Worm (Caenorhabditis elegans) whole organism, L1 larva: Measurements from ENCODE around the gene ZC302.3.
A peak's percentile ranks its signal among the peaks of the same experiment; 100 is the strongest.

Experiments
- C04F5.9 ChIP-seq: sonication (generic microtip); optimal IDR thresholded peaks from 2 replicates; lab custom pipeline; 2016; ENCODE audit warnings: missing genetic modification characterization, missing compliant biosample characterization
- C16A3.4 ChIP-seq: fragments of 150-350 bp; optimal IDR thresholded peaks from 2 replicates; lab custom pipeline; 2014; ENCODE audit warnings: missing biosample characterization, missing genetic modification characterization
- F16B12.6 ChIP-seq: fragments of 150-350 bp; optimal IDR thresholded peaks from 2 replicates; lab custom pipeline; 2014; ENCODE audit warnings: missing biosample characterization, missing genetic modification characterization
- blmp-1 ChIP-seq: fragments of 150-350 bp; optimal IDR thresholded peaks from 2 replicates; lab custom pipeline; 2014; ENCODE audit warnings: missing biosample characterization, missing genetic modification characterization
- ces-1 ChIP-seq: fragments of 150-350 bp; optimal IDR thresholded peaks from 2 replicates; lab custom pipeline; 2014; ENCODE audit warnings: missing biosample characterization, missing genetic modification reagents, missing genetic modification characterization
- dpl-1 ChIP-seq, 3 experiments: fragments of 150-350 bp in 2 of 3; sonication (generic microtip) in 1 of 3; optimal IDR thresholded peaks; 2 replicates each; lab custom pipeline; 2014 to 2017; ENCODE audit warnings: missing biosample characterization in 3 of 3, missing genetic modification characterization in 3 of 3, missing genetic modification reagents in 3 of 3
- efl-1 ChIP-seq, 4 experiments: fragments of 150-350 bp; optimal IDR thresholded peaks in 3 of 4; peaks in 1 of 4; 1 replicate in 1 of 4; 2 replicates in 3 of 4; lab custom pipeline; 2014; ENCODE audit warnings: missing biosample characterization in 2 of 4, missing genetic modification characterization in 2 of 4, missing genetic modification reagents in 2 of 4
- elt-2 ChIP-seq: sonication (generic microtip); optimal IDR thresholded peaks from 2 replicates; lab custom pipeline; 2016; ENCODE audit warnings: missing genetic modification characterization, mild to moderate bottlenecking, inconsistent platforms, missing compliant biosample characterization, missing genetic modification reagents
- fkh-8 ChIP-seq: sonication (generic microtip); optimal IDR thresholded peaks from 2 replicates; lab custom pipeline; 2016; ENCODE audit warnings: mild to moderate bottlenecking, missing genetic modification characterization, missing compliant biosample characterization
- hpl-2 ChIP-seq: fragments of 150-350 bp; optimal IDR thresholded peaks from 2 replicates; lab custom pipeline; 2014; ENCODE audit warnings: missing biosample characterization, missing genetic modification reagents, missing genetic modification characterization
- irx-1 ChIP-seq: sonication (generic microtip); optimal IDR thresholded peaks from 2 replicates; lab custom pipeline; 2016; ENCODE audit warnings: missing genetic modification characterization, missing compliant biosample characterization
- lin-14 ChIP-seq: fragments of 200-800 bp; sonication (Bioruptor generic); optimal IDR thresholded peaks from 2 replicates; lab custom pipeline; 2018; ENCODE audit warnings: mild to moderate bottlenecking, missing genetic modification characterization, moderate library complexity, missing compliant biosample characterization
- lin-35 ChIP-seq, 2 experiments: fragments of 150-350 bp; optimal IDR thresholded peaks; 2 replicates each; lab custom pipeline; 2014; ENCODE audit warnings: missing biosample characterization in 2 of 2, missing genetic modification characterization in 2 of 2, missing genetic modification reagents in 2 of 2
- lin-39 ChIP-seq: fragments of 150-350 bp; optimal IDR thresholded peaks from 2 replicates; lab custom pipeline; 2014; ENCODE audit warnings: missing biosample characterization, missing genetic modification reagents, missing genetic modification characterization
- lsy-2 ChIP-seq, 2 experiments: fragments of 150-350 bp; optimal IDR thresholded peaks; 2 replicates each; lab custom pipeline; 2014; ENCODE audit warnings: missing biosample characterization in 2 of 2, missing genetic modification characterization in 2 of 2
- mab-9 ChIP-seq: fragments of 200-800 bp; sonication (Bioruptor generic); IDR thresholded peaks from 2 replicates; pipeline ENCODE4 v1.3.6; 2022; ENCODE audit warnings: missing genetic modification reagents, missing genetic modification characterization, missing compliant biosample characterization
- mdl-1 ChIP-seq, 2 experiments: fragments of 150-350 bp; optimal IDR thresholded peaks; 2 replicates each; lab custom pipeline; 2014 to 2017; ENCODE audit warnings: missing biosample characterization in 2 of 2, missing genetic modification characterization in 2 of 2, inconsistent platforms in 1 of 2
- mef-2 ChIP-seq: fragments of 150-350 bp; optimal IDR thresholded peaks from 2 replicates; lab custom pipeline; 2014; ENCODE audit warnings: missing biosample characterization, missing genetic modification characterization
- mep-1 ChIP-seq: fragments of 150-350 bp; optimal IDR thresholded peaks from 2 replicates; lab custom pipeline; 2014; ENCODE audit warnings: missing biosample characterization, missing genetic modification characterization
- nhr-12 ChIP-seq: sonication (generic microtip); optimal IDR thresholded peaks from 2 replicates; lab custom pipeline; 2017; ENCODE audit warnings: missing biosample characterization, missing genetic modification characterization
- nhr-47 ChIP-seq: sonication (generic microtip); optimal IDR thresholded peaks from 2 replicates; lab custom pipeline; 2016; ENCODE audit warnings: mild to moderate bottlenecking, missing genetic modification characterization, moderate library complexity, missing compliant biosample characterization
- nhr-84 ChIP-seq: sonication (generic microtip); optimal IDR thresholded peaks from 2 replicates; lab custom pipeline; 2017; ENCODE audit warnings: missing biosample characterization, missing genetic modification characterization
- nhr-85 ChIP-seq: sonication (generic microtip); peaks from one replicate; lab custom pipeline; 2016; ENCODE audit warnings: missing genetic modification characterization, inconsistent platforms, missing compliant biosample characterization
- nhr-90 ChIP-seq: sonication (generic microtip); optimal IDR thresholded peaks from 2 replicates; lab custom pipeline; 2016; ENCODE audit warnings: mild to moderate bottlenecking, missing genetic modification characterization, missing compliant biosample characterization; ENCODE audit not compliant: poor library complexity
- pag-3 ChIP-seq: sonication (generic microtip); optimal IDR thresholded peaks from 2 replicates; lab custom pipeline; 2017; ENCODE audit warnings: missing genetic modification characterization, mild to moderate bottlenecking, missing compliant biosample characterization, antibody characterized with exemption, borderline replicate concordance; ENCODE audit not compliant: insufficient read depth
- pax-3 ChIP-seq: fragments of 200-800 bp; sonication (Bioruptor generic); optimal IDR thresholded peaks from 2 replicates; lab custom pipeline; 2018; ENCODE audit warnings: mild to moderate bottlenecking, missing genetic modification characterization, moderate library complexity, missing compliant biosample characterization
- rnt-1 ChIP-seq: sonication (generic microtip); optimal IDR thresholded peaks from 2 replicates; lab custom pipeline; 2016; ENCODE audit warnings: mild to moderate bottlenecking, missing genetic modification characterization, moderate library complexity, missing compliant biosample characterization
- skn-1 ChIP-seq: fragments of 150-350 bp; optimal IDR thresholded peaks from 2 replicates; lab custom pipeline; 2014; ENCODE audit warnings: missing biosample characterization, missing genetic modification characterization
- snpc-4 ChIP-seq: fragments of 150-350 bp; optimal IDR thresholded peaks from 2 replicates; lab custom pipeline; 2014; ENCODE audit warnings: missing biosample characterization, missing genetic modification characterization
- snu-23 ChIP-seq: sonication (generic microtip); optimal IDR thresholded peaks from 2 replicates; lab custom pipeline; 2016; ENCODE audit warnings: missing genetic modification characterization, missing compliant biosample characterization
- tbx-2 ChIP-seq: sonication (generic microtip); optimal IDR thresholded peaks from 2 replicates; lab custom pipeline; 2016; ENCODE audit warnings: missing genetic modification characterization, missing compliant biosample characterization
- unc-130 ChIP-seq: fragments of 150-350 bp; optimal IDR thresholded peaks from 2 replicates; lab custom pipeline; 2017; ENCODE audit warnings: missing biosample characterization, missing genetic modification characterization, inconsistent platforms
- unc-30 ChIP-seq: sonication (generic microtip); optimal IDR thresholded peaks from 2 replicates; lab custom pipeline; 2017; ENCODE audit warnings: missing biosample characterization, missing genetic modification characterization
- unc-86 ChIP-seq: sonication (generic microtip); optimal IDR thresholded peaks from 2 replicates; lab custom pipeline; 2016; ENCODE audit warnings: missing genetic modification characterization, missing compliant biosample characterization
- xbp-1 ChIP-seq: sonication (generic microtip); optimal IDR thresholded peaks from 2 replicates; lab custom pipeline; 2016; ENCODE audit warnings: missing genetic modification characterization, missing compliant biosample characterization
- zag-1 ChIP-seq: fragments of 150-350 bp; optimal IDR thresholded peaks from 2 replicates; lab custom pipeline; 2014; ENCODE audit warnings: missing biosample characterization, missing genetic modification characterization
- zip-4 ChIP-seq: fragments of 200-800 bp; sonication (Bioruptor generic); optimal IDR thresholded peaks from 2 replicates; lab custom pipeline; 2018; ENCODE audit warnings: mild to moderate bottlenecking, missing genetic modification characterization, moderate library complexity, missing compliant biosample characterization
- ztf-4 ChIP-seq: fragments of 150-350 bp; optimal IDR thresholded peaks from 2 replicates; lab custom pipeline; 2014; ENCODE audit warnings: missing biosample characterization, missing genetic modification characterization

ZC302.3 gene

DNA sequence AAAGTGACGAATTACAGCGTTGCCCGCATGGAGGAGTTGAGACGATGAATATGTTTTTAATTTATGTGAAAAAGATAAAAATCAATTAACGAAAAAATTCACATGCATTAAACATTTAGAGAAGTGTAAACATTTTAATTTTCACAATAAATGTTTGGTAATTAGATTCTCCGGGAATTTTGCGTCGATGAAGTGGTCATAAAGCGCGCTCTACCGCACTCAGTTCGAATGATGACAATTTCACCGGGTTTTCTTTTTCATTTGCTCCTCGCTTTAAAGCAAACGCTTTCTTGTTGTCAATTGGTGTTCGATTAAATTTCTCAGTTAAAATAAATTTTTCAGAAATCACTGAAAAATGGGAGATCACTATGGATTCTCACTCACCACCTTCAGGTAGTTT, 28.8 kb upstream of the ZC302.3 start, which contains the start of the genes D1054.1 and pas-2:
Gene D1054.1 (minus strand): TSS at position 192 of the 400 bp plus-strand sequence.
Gene pas-2 (plus strand): TSS at position 343 of the 400 bp plus-strand sequence.
- no peak for TF ChIP-seq C16A3.4
- no peak for TF ChIP-seq irx-1
- peak; percentile 92 for TF ChIP-seq skn-1 (tag; lab: Kevin White, UChicago)
- TF ChIP-seq elt-2, result no peak
- TF ChIP-seq lin-35 (GFP tag; optimal IDR thresholded peaks at IDR 0.05; lab: Kevin White, UChicago), result peak; percentile 22 to 34
- TF ChIP-seq mab-9 (GFP tag; lab: Robert Waterston, UW), result no peak
- TF ChIP-seq lin-14 (GFP tag; lab: Kevin White, UChicago), result peak; percentile 54
- TF ChIP-seq zip-4 (GFP tag; lab: Kevin White, UChicago), result no peak
- TF ChIP-seq nhr-85 (tag; lab: Kevin White, UChicago), result no peak
- peak; percentile 45 for TF ChIP-seq blmp-1 (tag; lab: Kevin White, UChicago)
- TF ChIP-seq efl-1 (optimal IDR thresholded peaks at IDR 0.05; lab: Kevin White, UChicago), result peak in 1 of 2 experiments; percentile 24
- TF ChIP-seq efl-1 (GFP tag; optimal IDR thresholded peaks at IDR 0.05 in 1 of 2; lab: Kevin White, UChicago), result peak in 1 of 2 experiments; percentile 3
- peak in 1 of 2 experiments; percentile 41 for TF ChIP-seq lsy-2 (tag; optimal IDR thresholded peaks at IDR 0.05; lab: Kevin White, UChicago)
- TF ChIP-seq nhr-84 (tag; lab: Kevin White, UChicago), result no peak
- no peak for TF ChIP-seq rnt-1
- TF ChIP-seq fkh-8 (tag; lab: Kevin White, UChicago), result no peak
- peak in 2 of 3 experiments; percentile 1 to 37 for TF ChIP-seq dpl-1 (GFP tag; optimal IDR thresholded peaks at IDR 0.05; lab: Kevin White, UChicago)
- TF ChIP-seq snpc-4 (tag; lab: Kevin White, UChicago), result peak; percentile 19
- no peak for TF ChIP-seq C04F5.9 (tag; lab: Kevin White, UChicago)
- TF ChIP-seq zag-1 (tag; lab: Kevin White, UChicago), result no peak
- peak; percentile 45 for TF ChIP-seq mep-1 (tag; lab: Kevin White, UChicago)
- no peak for TF ChIP-seq mef-2 (tag; lab: Kevin White, UChicago)
- no peak for TF ChIP-seq lin-39 (tag; lab: Kevin White, UChicago)
- TF ChIP-seq nhr-47 (tag; lab: Kevin White, UChicago), result no peak

DNA sequence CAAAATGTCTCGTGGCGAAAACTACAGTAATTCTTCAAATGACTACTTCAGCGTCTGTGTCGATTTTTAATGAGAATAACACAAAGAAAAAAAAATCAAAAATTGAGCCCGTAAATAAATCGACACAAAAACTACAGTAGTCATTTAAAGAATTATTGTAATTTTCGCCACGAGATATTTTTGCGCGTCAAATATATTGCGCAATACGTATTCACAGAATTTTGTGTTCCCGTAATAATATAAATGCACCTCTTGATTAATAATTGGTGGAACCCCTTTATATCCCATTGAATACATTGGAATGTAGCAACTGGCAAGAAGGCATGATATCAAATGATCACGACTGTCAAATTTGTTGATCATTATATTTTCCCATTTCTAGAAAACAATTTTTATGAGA, 27.6 kb upstream of the ZC302.3 start:
- TF ChIP-seq tbx-2 (tag; lab: Kevin White, UChicago) (no peak), lin-14 (GFP tag; lab: Kevin White, UChicago) (no peak), hpl-2 (GFP tag; lab: Kevin White, UChicago) (no peak), nhr-12 (tag; lab: Kevin White, UChicago) (no peak), C16A3.4 (no peak), pag-3 (tag; lab: Kevin White, UChicago) (no peak), unc-30 (tag; lab: Kevin White, UChicago) (no peak), mdl-1 (tag; optimal IDR thresholded peaks at IDR 0.05; lab: Kevin White, UChicago) (no peak), F16B12.6 (tag; lab: Kevin White, UChicago) (no peak), nhr-90 (tag; lab: Kevin White, UChicago) (no peak), zag-1 (tag; lab: Kevin White, UChicago) (no peak), snu-23 (GFP tag; lab: Kevin White, UChicago) (no peak), ztf-4 (tag; lab: Kevin White, UChicago) (no peak), ces-1 (GFP tag; lab: Kevin White, UChicago) (no peak)

DNA sequence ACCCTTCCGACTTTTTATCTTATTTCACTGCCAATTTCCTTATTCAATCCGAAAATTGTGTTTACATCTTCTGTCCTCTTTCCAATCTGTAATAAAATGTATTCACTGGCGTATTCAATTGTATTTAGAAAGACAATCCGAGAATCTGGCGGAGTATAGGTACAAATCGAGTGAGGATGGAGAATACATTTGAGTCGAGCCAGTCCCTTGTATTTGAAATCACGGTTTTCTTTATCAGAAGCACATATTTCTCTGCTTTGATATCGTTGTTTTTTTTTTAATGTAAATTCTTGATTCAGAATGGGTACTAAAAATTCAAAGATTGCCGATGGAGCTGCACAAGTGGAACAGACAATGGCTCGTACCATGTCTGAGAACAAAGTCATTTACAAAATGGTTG, 22.8 kb upstream of the ZC302.3 start, which contains the start of gene ocr-1:
Gene ocr-1 (plus strand): TSS at position 301 of the 400 bp plus-strand sequence.
- TF ChIP-seq unc-130 (tag; lab: Kevin White, UChicago) (no peak), pax-3 (tag; lab: Kevin White, UChicago) (no peak)

DNA sequence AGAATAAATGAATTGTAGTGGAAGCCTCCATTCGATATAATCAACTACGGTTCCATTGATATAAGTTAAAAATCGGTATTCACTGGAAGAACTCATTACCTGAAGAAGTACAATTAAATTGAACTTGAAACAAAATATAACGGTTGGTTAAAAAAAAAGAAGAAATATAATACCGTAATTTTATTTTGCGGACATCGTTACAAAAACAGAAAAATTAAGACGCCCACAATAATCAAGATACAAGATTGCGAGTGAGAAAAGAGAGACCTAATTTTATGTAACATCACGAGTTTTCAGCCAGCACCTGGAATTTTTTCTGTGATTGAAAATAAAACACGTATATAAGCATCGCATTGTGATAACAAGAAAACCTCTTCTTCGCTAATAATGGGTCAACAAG, 21.4 kb upstream of the ZC302.3 start, which contains the start of gene sre-6:
Gene sre-6 (minus strand): TSS at position 101 of the 400 bp plus-strand sequence.
- TF ChIP-seq unc-86 (tag; lab: Kevin White, UChicago), result no peak
- TF ChIP-seq elt-2, result peak; percentile 26
- TF ChIP-seq xbp-1 (tag; lab: Kevin White, UChicago), result no peak
- no peak for TF ChIP-seq efl-1 (optimal IDR thresholded peaks at IDR 0.05; lab: Kevin White, UChicago)
- peak in 1 of 2 experiments; percentile 8 for TF ChIP-seq efl-1 (GFP tag; optimal IDR thresholded peaks at IDR 0.05 in 1 of 2; lab: Kevin White, UChicago)
